Worm (Caenorhabditis elegans): ENCODE data around the gene C06G3.8.

C06G3.8 gene

ce11 chrIV:7032459-7032858 is at the start of gene C06G3.8:
C06G3.8 (minus strand) TSS chrIV:7032559.
- TF ChIP-seq spr-1 (tag; optimal IDR thresholded peaks at IDR 0.05) (no peak), unc-130 (GFP tag; optimal IDR thresholded peaks at IDR 0.05) (no peak), duxl-1 (tag; optimal IDR thresholded peaks at IDR 0.05; ENCODE audit: poor library complexity) (no peak), lir-3 (tag; optimal IDR thresholded peaks at IDR 0.05) (no peak), nhr-111 (GFP tag; optimal IDR thresholded peaks at IDR 0.05) (no peak), lin-29 (GFP tag; IDR thresholded peaks at IDR 0.05) (no peak), ctbp-1 (GFP tag; IDR thresholded peaks at IDR 0.05) (no peak), unc-39 (tag; optimal IDR thresholded peaks at IDR 0.05) (no peak), hlh-30 (tag; optimal IDR thresholded peaks at IDR 0.05; ENCODE audit: insufficient read depth) (no peak), hif-1 (tag; optimal IDR thresholded peaks at IDR 0.05) (no peak), jun-1 (tag; optimal IDR thresholded peaks at IDR 0.05) (no peak), nhr-237 (tag; optimal IDR thresholded peaks at IDR 0.05) (no peak), lin-39 (tag; optimal IDR thresholded peaks at IDR 0.05) (no peak), lim-7 (GFP tag; IDR thresholded peaks at IDR 0.05) (no peak), tag-97 (GFP tag; IDR thresholded peaks at IDR 0.05) (no peak), saeg-2 (GFP tag; IDR thresholded peaks at IDR 0.05) (no peak), mxl-3 (GFP tag; optimal IDR thresholded peaks at IDR 0.05) (no peak), ZK546.5 (tag; optimal IDR thresholded peaks at IDR 0.05) (no peak), sdz-12 (GFP tag; optimal IDR thresholded peaks at IDR 0.05) (no peak)

DNA sequence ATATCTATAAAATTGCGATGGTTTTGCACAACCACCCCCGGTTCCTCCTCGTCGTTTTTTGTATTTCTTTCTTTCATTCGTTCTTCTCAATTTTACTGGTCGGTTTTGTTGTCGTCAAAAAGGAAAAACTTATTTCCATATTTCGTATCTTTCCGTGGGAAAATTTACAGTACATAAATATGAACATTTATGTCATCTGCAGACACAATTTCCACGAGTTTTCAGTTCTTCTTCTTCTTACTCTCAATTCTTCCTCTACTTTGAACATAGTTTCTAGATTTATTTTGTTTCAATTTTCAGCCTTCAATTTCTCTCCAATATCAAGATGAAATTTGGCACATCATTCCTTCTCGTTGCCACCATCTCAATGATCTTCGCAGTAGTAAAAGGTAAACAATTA is 48.9 kb upstream of the C06G3.8 start, which contains the start of gene Y43B11AR.1:
TSS of gene Y43B11AR.1 (plus strand) at position 301 of the 400 bp plus-strand sequence.
- no peak for TF ChIP-seq ceh-82 (tag; optimal IDR thresholded peaks at IDR 0.05)
- TF ChIP-seq T26A8.4 (GFP tag; IDR thresholded peaks at IDR 0.05), result no peak
- TF ChIP-seq dmd-9 (GFP tag; IDR thresholded peaks at IDR 0.05), result no peak
- no peak for TF ChIP-seq mep-1 (tag; optimal IDR thresholded peaks at IDR 0.05)
- no peak for TF ChIP-seq F44E2.7 (GFP tag; IDR thresholded peaks at IDR 0.05)
- TF ChIP-seq nhr-11 (tag; optimal IDR thresholded peaks at IDR 0.05), result no peak
- no peak for TF ChIP-seq snpc-1.2 (GFP tag; IDR thresholded peaks at IDR 0.05)
- no peak for TF ChIP-seq dmd-8 (GFP tag; IDR thresholded peaks at IDR 0.05)
- TF ChIP-seq php-3 (GFP tag; IDR thresholded peaks at IDR 0.05), result no peak
- no peak for TF ChIP-seq lin-39 (tag; optimal IDR thresholded peaks at IDR 0.05)
- TF ChIP-seq ama-1 (optimal IDR thresholded peaks at IDR 0.05), result no peak
- no peak for TF ChIP-seq R02D3.7 (tag; optimal IDR thresholded peaks at IDR 0.05)
- no peak for TF ChIP-seq madf-5 (GFP tag; IDR thresholded peaks at IDR 0.05)
- TF ChIP-seq ztf-11 (tag; optimal IDR thresholded peaks at IDR 0.05), result no peak
- no peak for TF ChIP-seq aha-1 (tag)
- TF ChIP-seq vab-7 (GFP tag; IDR thresholded peaks at IDR 0.05), result no peak

ce11 chrIV:7075063-7075462 is 42.7 kb upstream of the C06G3.8 start, which contains the start of gene srg-50:
srg-50 (minus strand) TSS chrIV:7075163.
- no peak for TF ChIP-seq zip-11 (GFP tag; IDR thresholded peaks at IDR 0.05)
- TF ChIP-seq aha-1 (tag), result peak; percentile 33

ce11 chrIV:7072110-7072509 is 39.8 kb upstream of the C06G3.8 start, which contains the start of gene srg-48:
srg-48 (plus strand) TSS chrIV:7072410.
- no peak for TF ChIP-seq mdl-1 (tag; optimal IDR thresholded peaks at IDR 0.05)
- no peak for TF ChIP-seq vab-7 (GFP tag; IDR thresholded peaks at IDR 0.05)
- no peak for TF ChIP-seq aly-2 (tag; optimal IDR thresholded peaks at IDR 0.05)
- TF ChIP-seq set-16 (GFP tag; IDR thresholded peaks at IDR 0.05), result no peak
- TF ChIP-seq nhr-10 (tag; optimal IDR thresholded peaks at IDR 0.05), result no peak
- no peak for TF ChIP-seq F26F4.8 (GFP tag; conservative IDR thresholded peaks at IDR 0.05)
- no peak for TF ChIP-seq Y105C5A.15 (GFP tag; IDR thresholded peaks at IDR 0.05)
- no peak for TF ChIP-seq mxl-2 (GFP tag; conservative IDR thresholded peaks at IDR 0.05)
- TF ChIP-seq lin-38 (GFP tag; IDR thresholded peaks at IDR 0.05), result no peak
- no peak for TF ChIP-seq nhr-25 (tag; optimal IDR thresholded peaks at IDR 0.05; ENCODE audit: borderline replicate concordance, insufficient read depth)
- no peak for TF ChIP-seq hmg-1.1 (GFP tag; IDR thresholded peaks at IDR 0.05)
- TF ChIP-seq ceh-44 (GFP tag; IDR thresholded peaks at IDR 0.05), result no peak
- TF ChIP-seq tra-1 (GFP tag; IDR thresholded peaks at IDR 0.05), result no peak
- no peak for TF ChIP-seq D1046.2 (GFP tag; IDR thresholded peaks at IDR 0.05)
- TF ChIP-seq daf-12 (tag; optimal IDR thresholded peaks at IDR 0.05), result no peak
